Worm (Caenorhabditis elegans) whole organism, late embryonic: ENCODE measurements around the gene tsp-18.
A peak's percentile ranks its signal among the peaks of the same experiment; 100 is the strongest.

ENCODE experiments used
- ahr-1 ChIP-seq: sonication (generic microtip); optimal IDR thresholded peaks from 2 replicates; lab custom pipeline; 2016; ENCODE audit warnings: missing genetic modification characterization, missing compliant biosample characterization
- ama-1 ChIP-seq: fragments of 150-350 bp; optimal IDR thresholded peaks from 2 replicates; lab custom pipeline; 2014
- ceh-14 ChIP-seq: sonication (generic microtip); optimal IDR thresholded peaks from 2 replicates; lab custom pipeline; 2016; ENCODE audit warnings: missing genotype, missing genetic modification characterization, missing compliant biosample characterization
- ceh-18 ChIP-seq: sonication (generic microtip); optimal IDR thresholded peaks from 2 replicates; lab custom pipeline; 2016; ENCODE audit warnings: missing genetic modification characterization, missing compliant biosample characterization
- ceh-19 ChIP-seq: fragments of 200-800 bp; sonication (Bioruptor generic); optimal IDR thresholded peaks from 2 replicates; lab custom pipeline; 2018; ENCODE audit warnings: mild to moderate bottlenecking, missing genetic modification characterization, missing compliant biosample characterization
- ceh-30 ChIP-seq: fragments of 150-350 bp; optimal IDR thresholded peaks from 2 replicates; lab custom pipeline; 2014; ENCODE audit warnings: missing biosample characterization, missing genetic modification characterization
- ceh-31 ChIP-seq: sonication (generic microtip); optimal IDR thresholded peaks from 2 replicates; lab custom pipeline; 2016; ENCODE audit warnings: missing genetic modification characterization, missing compliant biosample characterization
- ceh-48 ChIP-seq: sonication (generic microtip); optimal IDR thresholded peaks from 2 replicates; lab custom pipeline; 2016; ENCODE audit warnings: missing genetic modification characterization, inconsistent platforms, missing compliant biosample characterization
- che-1 ChIP-seq: sonication (generic microtip); optimal IDR thresholded peaks from 2 replicates; lab custom pipeline; 2016; ENCODE audit warnings: mild to moderate bottlenecking, missing genetic modification characterization, missing compliant biosample characterization
- dmd-4 ChIP-seq: sonication (generic microtip); optimal IDR thresholded peaks from 2 replicates; lab custom pipeline; 2016; ENCODE audit warnings: borderline replicate concordance, missing genetic modification characterization, missing compliant biosample characterization
- ets-4 ChIP-seq: sonication (generic microtip); optimal IDR thresholded peaks from 2 replicates; lab custom pipeline; 2016; ENCODE audit warnings: missing genetic modification characterization, missing compliant biosample characterization
- fkh-6 ChIP-seq: sonication (generic microtip); optimal IDR thresholded peaks from 2 replicates; lab custom pipeline; 2016; ENCODE audit warnings: missing genetic modification characterization, missing compliant biosample characterization
- hlh-13 ChIP-seq: fragments of 200-800 bp; sonication (Bioruptor generic); optimal IDR thresholded peaks from 2 replicates; lab custom pipeline; 2018; ENCODE audit warnings: mild to moderate bottlenecking, missing genetic modification characterization, missing compliant biosample characterization
- hlh-6 ChIP-seq: sonication (generic microtip); optimal IDR thresholded peaks from 2 replicates; lab custom pipeline; 2016; ENCODE audit warnings: missing genotype, missing genetic modification characterization, missing compliant biosample characterization
- npax-4 ChIP-seq: sonication (generic microtip); optimal IDR thresholded peaks from 2 replicates; lab custom pipeline; 2016; ENCODE audit warnings: missing genetic modification characterization, missing compliant biosample characterization
- pha-2 ChIP-seq: sonication (generic microtip); optimal IDR thresholded peaks from 2 replicates; lab custom pipeline; 2017; ENCODE audit warnings: mild to moderate bottlenecking, missing genetic modification characterization, missing compliant biosample characterization
- pros-1 ChIP-seq: fragments of 150-350 bp; optimal IDR thresholded peaks from 2 replicates; lab custom pipeline; 2014; ENCODE audit warnings: missing biosample characterization, missing genetic modification reagents, missing genetic modification characterization
- syd-9 ChIP-seq: sonication (generic microtip); optimal IDR thresholded peaks from 2 replicates; lab custom pipeline; 2016; ENCODE audit warnings: mild to moderate bottlenecking, missing genetic modification characterization, moderate library complexity, missing compliant biosample characterization
- ttx-3 ChIP-seq: sonication (generic microtip); optimal IDR thresholded peaks from 2 replicates; lab custom pipeline; 2016; ENCODE audit warnings: missing genetic modification reagents, missing genetic modification characterization, missing compliant biosample characterization
- unc-42 ChIP-seq: sonication (generic microtip); optimal IDR thresholded peaks from 2 replicates; lab custom pipeline; 2016; ENCODE audit warnings: missing genotype, missing genetic modification characterization, missing compliant biosample characterization
- unc-55 ChIP-seq: sonication (generic microtip); optimal IDR thresholded peaks from 2 replicates; lab custom pipeline; 2017; ENCODE audit warnings: missing biosample characterization, missing genetic modification reagents, missing genetic modification characterization
- zip-5 ChIP-seq: sonication (generic microtip); optimal IDR thresholded peaks from 2 replicates; lab custom pipeline; 2016; ENCODE audit warnings: missing genetic modification characterization, missing compliant biosample characterization
- ztf-16 ChIP-seq: sonication (generic microtip); optimal IDR thresholded peaks from 2 replicates; lab custom pipeline; 2017; ENCODE audit warnings: missing genetic modification characterization, missing compliant biosample characterization

Gene tsp-18

DNA sequence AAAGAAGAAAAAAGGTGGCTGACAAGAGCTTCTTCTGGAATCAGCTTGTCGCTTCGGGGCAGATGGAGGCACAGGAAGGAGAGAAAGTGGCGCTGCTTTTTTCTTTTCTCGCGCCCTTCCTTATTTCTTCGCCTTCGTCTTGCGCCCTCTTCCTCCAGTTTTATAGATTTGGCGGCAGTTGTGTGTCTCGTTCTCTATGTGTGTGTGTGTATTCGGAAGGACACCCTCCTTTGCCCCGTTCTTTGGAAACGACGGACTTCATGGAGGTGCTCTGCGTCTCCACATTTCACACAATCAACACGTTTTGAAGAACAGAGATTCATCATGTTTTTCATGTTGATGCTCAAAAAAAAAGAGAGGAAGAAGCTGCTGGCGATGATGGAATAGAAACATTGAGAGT lies 44.3 kb downstream of the tsp-18 start:
- TF ChIP-seq ets-4 (tag; lab: Kevin White, UChicago) (no peak), ceh-19 (GFP tag; lab: Kevin White, UChicago) (peak; percentile 50)
- TF ChIP-seq, all 69 proteins: peak for 1

DNA sequence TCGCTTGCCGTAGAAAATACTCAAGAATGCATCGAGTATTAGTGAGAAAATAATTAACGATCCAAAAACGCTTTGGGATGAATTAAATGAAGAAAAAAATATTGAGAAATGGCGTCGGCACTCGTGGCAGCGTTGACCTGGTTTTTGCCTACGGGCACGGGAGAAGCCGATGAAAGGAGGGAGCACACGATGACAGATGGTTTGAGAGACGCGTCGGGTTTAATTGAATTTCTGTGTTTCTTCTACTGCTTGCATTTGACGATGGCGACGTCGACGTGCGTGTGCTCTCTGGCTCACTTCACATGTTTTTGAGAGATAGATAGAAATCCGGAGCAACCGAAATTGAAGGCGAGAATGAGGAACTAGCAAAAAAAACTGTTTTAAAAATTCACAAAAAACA lies 46.3 kb downstream of the tsp-18 start:
- no peak for TF ChIP-seq ets-4 (tag; lab: Kevin White, UChicago)
- TF ChIP-seq ceh-31, result peak; percentile 7
- no peak for TF ChIP-seq hlh-6 (tag; lab: Kevin White, UChicago)
- TF ChIP-seq pros-1, result no peak
- peak; percentile 90 for TF ChIP-seq unc-42 (tag; lab: Kevin White, UChicago)

DNA sequence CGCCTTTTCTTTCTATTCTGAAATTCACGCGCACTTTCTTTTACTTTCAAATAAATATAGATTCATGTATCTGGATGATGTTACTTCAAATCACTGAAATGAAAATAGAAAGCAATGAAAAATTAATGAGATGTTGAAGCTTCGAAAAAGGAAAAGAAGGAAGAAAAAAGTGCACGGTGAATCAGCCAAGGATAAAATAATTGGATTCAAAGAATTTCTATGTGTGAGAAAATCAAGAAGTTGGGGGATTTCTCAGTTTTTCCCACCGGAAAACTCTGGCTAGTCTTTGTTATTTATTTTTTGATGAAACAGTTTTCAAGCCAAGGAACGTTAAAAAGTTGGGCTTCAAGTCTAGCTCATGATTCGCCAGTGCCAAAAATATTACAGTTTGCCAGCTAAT lies 47.4 kb downstream of the tsp-18 start:
- no peak for TF ChIP-seq npax-4 (tag; lab: Kevin White, UChicago)
- no peak for TF ChIP-seq syd-9
- TF ChIP-seq ceh-18 (tag; lab: Kevin White, UChicago), result no peak
- TF ChIP-seq ztf-16 (tag; lab: Kevin White, UChicago), result no peak
- no peak for TF ChIP-seq hlh-13 (GFP tag; lab: Kevin White, UChicago)
- no peak for TF ChIP-seq dmd-4 (tag; lab: Kevin White, UChicago)
- no peak for TF ChIP-seq ttx-3
- no peak for TF ChIP-seq ceh-30 (tag; lab: Kevin White, UChicago)
- TF ChIP-seq ama-1, result no peak
- no peak for TF ChIP-seq che-1 (tag; lab: Kevin White, UChicago)

DNA sequence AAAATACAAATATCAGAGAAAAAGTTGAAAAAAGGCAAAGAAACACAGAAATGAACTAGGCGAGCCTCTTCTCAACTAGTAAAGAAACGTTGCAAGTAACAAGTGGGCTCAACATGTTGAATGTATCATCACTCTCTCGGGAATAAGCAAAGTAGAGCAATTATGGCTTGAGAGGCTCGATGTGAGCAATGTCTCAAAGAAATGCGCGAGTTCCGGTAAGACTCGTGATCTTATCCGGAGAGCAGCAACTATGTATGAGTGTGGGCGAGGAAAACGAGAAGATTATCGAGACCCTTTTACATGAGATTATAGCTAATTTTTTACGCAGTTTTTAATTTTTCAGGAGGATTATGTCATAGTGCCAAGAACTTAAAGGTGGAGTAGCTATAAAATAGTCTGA lies 47.9 kb downstream of the tsp-18 start:
- TF ChIP-seq zip-5 (tag; lab: Kevin White, UChicago) (no peak), hlh-13 (GFP tag; lab: Kevin White, UChicago) (no peak), ahr-1 (no peak), ceh-14 (tag; lab: Kevin White, UChicago) (no peak), syd-9 (no peak)

DNA sequence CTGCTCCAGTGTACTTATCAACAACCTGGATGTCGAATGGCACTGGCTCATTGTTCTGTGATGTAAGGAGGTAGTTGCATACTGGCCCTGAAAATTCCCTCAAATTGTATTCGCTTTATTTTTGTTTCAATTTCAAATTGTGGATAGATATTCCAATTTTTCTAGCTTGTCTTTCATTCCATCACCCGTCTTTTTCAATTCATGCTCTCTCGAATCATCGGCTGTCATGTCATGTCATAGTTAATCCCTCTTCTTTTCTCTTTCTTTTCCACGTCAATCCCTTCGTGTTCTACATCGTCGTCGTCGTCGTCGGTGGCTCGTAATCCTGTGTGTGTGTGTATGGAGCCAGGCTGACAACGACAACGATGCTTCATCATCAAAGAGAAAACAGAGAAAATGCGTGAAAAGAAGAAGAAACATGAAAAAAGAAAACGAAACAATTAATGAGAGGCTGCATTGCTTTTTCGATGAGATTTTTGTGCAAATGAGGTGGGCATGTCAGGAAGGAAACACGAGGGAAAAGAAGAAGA lies 51.4 kb downstream of the tsp-18 start:
- TF ChIP-seq pha-2 (tag; lab: Kevin White, UChicago) (no peak), ceh-14 (tag; lab: Kevin White, UChicago) (peak; percentile 12), ttx-3 (no peak), ceh-48 (tag; lab: Kevin White, UChicago) (no peak), fkh-6 (tag; lab: Kevin White, UChicago) (no peak), unc-55 (GFP tag; lab: Kevin White, UChicago) (peak; percentile 37), unc-42 (tag; lab: Kevin White, UChicago) (peak; percentile 27)
